Worm (Caenorhabditis elegans) whole organism, L1 larva: Measurements from ENCODE around the gene nova-1.

Experiments
- blmp-1 ChIP-seq: fragments of 150-350 bp; optimal IDR thresholded peaks from 2 replicates; lab custom pipeline; 2014; ENCODE audit warnings: missing biosample characterization, missing genetic modification characterization
- ces-1 ChIP-seq: fragments of 150-350 bp; optimal IDR thresholded peaks from 2 replicates; lab custom pipeline; 2014; ENCODE audit warnings: missing biosample characterization, missing genetic modification reagents, missing genetic modification characterization
- fos-1 ChIP-seq: fragments of 150-350 bp; optimal IDR thresholded peaks from 2 replicates; lab custom pipeline; 2014; ENCODE audit warnings: missing biosample characterization, missing genetic modification characterization
- mep-1 ChIP-seq: fragments of 150-350 bp; optimal IDR thresholded peaks from 2 replicates; lab custom pipeline; 2014; ENCODE audit warnings: missing biosample characterization, missing genetic modification characterization
- tbx-2 ChIP-seq: sonication (generic microtip); optimal IDR thresholded peaks from 2 replicates; lab custom pipeline; 2016; ENCODE audit warnings: missing genetic modification characterization, missing compliant biosample characterization

DNA sequence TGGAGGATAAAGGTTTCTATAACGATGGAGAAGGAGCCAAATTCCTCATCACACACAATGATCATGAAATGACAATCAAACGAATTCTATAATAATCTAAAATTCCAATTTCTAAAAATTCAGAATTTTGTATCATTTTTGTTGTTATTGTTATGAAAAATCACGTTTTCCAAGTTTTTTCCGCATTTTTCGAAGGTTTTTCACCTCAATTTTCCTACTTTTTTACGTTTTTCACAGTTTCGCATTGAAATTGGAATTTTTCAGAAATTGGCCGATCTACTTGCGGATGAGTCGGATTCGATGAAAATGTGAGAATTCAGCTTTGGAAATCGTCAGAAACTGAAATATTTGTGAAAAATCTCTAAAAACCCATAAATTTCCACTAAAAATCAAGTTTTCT is 43.3 kb upstream of the nova-1 start, which contains the start of gene fbxa-210:
- no peak for TF ChIP-seq fos-1 (tag; lab: Kevin White, UChicago)
- no peak for TF ChIP-seq blmp-1
- no peak for TF ChIP-seq ces-1 (GFP tag; lab: Kevin White, UChicago)
- no peak for TF ChIP-seq mep-1 (tag; lab: Kevin White, UChicago)
- TF ChIP-seq tbx-2 (tag; lab: Kevin White, UChicago): no peak
